Fruit fly (Drosophila melanogaster): ENCODE results near the gene clumsy.

clumsy gene

DNA sequence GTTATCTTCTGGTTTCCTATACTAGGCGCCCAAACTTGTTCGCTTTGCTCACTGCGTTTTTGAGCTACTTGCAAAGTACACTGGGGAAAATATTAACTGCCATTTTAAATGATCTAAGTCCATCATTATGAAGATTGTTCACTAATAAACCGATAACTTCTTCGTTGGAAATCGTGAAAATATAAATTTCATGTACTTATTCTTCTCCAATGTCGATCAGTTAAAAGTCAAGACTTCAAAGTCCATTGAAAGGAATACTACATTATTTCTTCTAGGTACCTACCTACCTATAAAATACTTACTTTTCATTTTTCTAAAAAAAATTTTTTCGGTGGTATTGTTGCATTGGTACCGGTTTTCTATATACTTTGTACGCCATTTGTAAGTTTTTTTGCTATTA lies 40.4 kb downstream of the clumsy start:
- TF ChIP-seq CG8478 (optimal IDR thresholded peaks at IDR 0.05) (no peak), usp (GFP tag; optimal IDR thresholded peaks at IDR 0.05) (no peak), Dll (optimal IDR thresholded peaks at IDR 0.05) (no peak), pan (optimal IDR thresholded peaks at IDR 0.05) (no peak)

DNA sequence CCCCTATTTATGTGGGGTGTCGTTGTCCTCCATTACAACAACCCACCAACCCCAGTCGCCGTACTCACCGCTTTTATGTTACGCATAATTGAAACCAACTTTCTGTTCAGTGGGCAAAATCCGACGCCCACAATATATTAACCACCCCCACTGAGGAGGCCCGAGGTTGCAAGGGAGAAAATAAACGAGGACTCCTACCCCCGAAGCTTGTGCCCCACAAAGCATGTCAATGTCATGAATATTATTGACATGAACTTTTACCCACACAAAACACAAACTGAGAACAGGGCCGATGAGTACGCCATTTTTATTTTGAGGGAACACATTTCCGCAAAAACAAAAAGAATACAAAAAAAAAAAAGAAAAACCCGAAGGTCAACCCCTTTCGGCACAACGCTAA lies 41.7 kb downstream of the clumsy start:
- TF ChIP-seq psq (optimal IDR thresholded peaks at IDR 0.05) (no peak), CG8478 (optimal IDR thresholded peaks at IDR 0.05) (no peak), EcR (GFP tag; optimal IDR thresholded peaks at IDR 0.05) (no peak), Dll (optimal IDR thresholded peaks at IDR 0.05) (no peak), pan (optimal IDR thresholded peaks at IDR 0.05) (no peak), usp (GFP tag; optimal IDR thresholded peaks at IDR 0.05) (no peak)

DNA sequence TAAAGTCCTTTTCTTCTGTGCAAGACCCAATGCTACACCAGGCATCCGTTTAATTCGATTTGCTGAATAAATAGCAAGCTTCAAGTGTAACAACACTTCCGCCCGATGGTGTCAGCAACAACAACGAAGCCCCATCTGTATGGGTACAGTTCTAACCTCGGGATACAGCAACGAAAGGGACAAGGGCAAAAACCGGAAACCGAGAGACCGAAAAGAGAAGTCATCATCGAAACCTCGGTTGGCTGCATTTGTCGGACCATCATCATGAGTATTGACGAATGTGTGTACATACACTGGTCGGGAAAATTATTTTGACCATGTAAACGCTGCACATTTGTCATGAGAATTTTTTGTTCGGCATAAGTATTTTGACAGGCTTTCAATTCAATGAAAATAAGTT lies 42.6 kb downstream of the clumsy start:
- no peak for TF ChIP-seq Dll (optimal IDR thresholded peaks at IDR 0.05)
- TF ChIP-seq psq (optimal IDR thresholded peaks at IDR 0.05), result no peak
- no peak for TF ChIP-seq EcR (GFP tag; optimal IDR thresholded peaks at IDR 0.05)
- no peak for TF ChIP-seq pan (optimal IDR thresholded peaks at IDR 0.05)
- no peak for TF ChIP-seq CG8478 (optimal IDR thresholded peaks at IDR 0.05)
- no peak for TF ChIP-seq usp (GFP tag; optimal IDR thresholded peaks at IDR 0.05)

- TF ChIP-seq Dll (optimal IDR thresholded peaks at IDR 0.05), result no peak
- peak; percentile 33 to 79 for TF ChIP-seq EcR (GFP tag; optimal IDR thresholded peaks at IDR 0.05)
These were observed 44.4 kb downstream of the clumsy start for dm6 chr2L:21250519-21251336.

DNA sequence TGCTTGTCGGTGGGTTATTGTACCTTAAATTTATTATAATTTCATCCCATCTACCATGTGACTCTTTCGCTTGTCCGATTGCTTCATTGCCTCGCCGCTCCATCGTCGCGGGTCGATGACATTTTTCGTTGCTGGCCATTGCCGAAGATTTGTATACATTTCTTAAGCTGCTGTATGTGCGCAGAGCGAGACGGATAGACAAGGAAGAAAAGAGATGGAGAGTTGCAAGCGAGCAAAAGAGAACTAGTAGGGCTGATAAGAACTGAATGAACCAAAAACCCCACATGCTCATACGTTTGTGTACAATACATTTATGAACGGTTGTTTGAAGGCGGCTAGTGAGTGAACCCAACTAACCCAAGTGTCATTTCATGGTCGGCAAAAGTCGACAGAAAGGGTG lies 45.5 kb downstream of the clumsy start:
- TF ChIP-seq psq (optimal IDR thresholded peaks at IDR 0.05), result no peak
- peak; percentile 44 to 83 for TF ChIP-seq EcR (GFP tag; optimal IDR thresholded peaks at IDR 0.05)

- TF ChIP-seq Dll (optimal IDR thresholded peaks at IDR 0.05) (no peak), CG8478 (optimal IDR thresholded peaks at IDR 0.05) (no peak), pan (optimal IDR thresholded peaks at IDR 0.05) (no peak), usp (GFP tag; optimal IDR thresholded peaks at IDR 0.05) (no peak), psq (optimal IDR thresholded peaks at IDR 0.05) (no peak), EcR (GFP tag; optimal IDR thresholded peaks at IDR 0.05) (no peak)
These were observed 52.7 kb downstream of the clumsy start for dm6 chr2L:21259008-21259407.

dm6 chr2L:21260869-21261268 lies 54.6 kb downstream of the clumsy start:
- TF ChIP-seq psq (optimal IDR thresholded peaks at IDR 0.05), result no peak
- no peak for TF ChIP-seq EcR (GFP tag; optimal IDR thresholded peaks at IDR 0.05)
- no peak for TF ChIP-seq Dll (optimal IDR thresholded peaks at IDR 0.05)
- TF ChIP-seq pan (optimal IDR thresholded peaks at IDR 0.05), result no peak
- TF ChIP-seq usp (GFP tag; optimal IDR thresholded peaks at IDR 0.05), result no peak
- no peak for TF ChIP-seq CG8478 (optimal IDR thresholded peaks at IDR 0.05)
